Worm (Caenorhabditis elegans) whole organism, late embryonic: ENCODE data around the gene C02H6.1.

Source experiments
- elt-2 ChIP-seq: sonication (generic microtip); optimal IDR thresholded peaks from 2 replicates; lab custom pipeline; 2016; ENCODE audit warnings: missing genetic modification reagents, missing genetic modification characterization, missing compliant biosample characterization
- elt-4 ChIP-seq: sonication (generic microtip); optimal IDR thresholded peaks from 2 replicates; lab custom pipeline; 2016; ENCODE audit warnings: missing genetic modification characterization, missing compliant biosample characterization
- gmeb-2 ChIP-seq: sonication (generic microtip); optimal IDR thresholded peaks from 2 replicates; lab custom pipeline; 2016; ENCODE audit warnings: missing genetic modification characterization, inconsistent platforms, missing compliant biosample characterization
- hlh-13 ChIP-seq: fragments of 200-800 bp; sonication (Bioruptor generic); optimal IDR thresholded peaks from 2 replicates; lab custom pipeline; 2018; ENCODE audit warnings: mild to moderate bottlenecking, missing genetic modification characterization, missing compliant biosample characterization
- hlh-8 ChIP-seq: sonication (generic microtip); optimal IDR thresholded peaks from 2 replicates; lab custom pipeline; 2016; ENCODE audit warnings: missing genotype, missing genetic modification characterization, missing compliant biosample characterization
- pax-1 ChIP-seq: fragments of 150-350 bp; optimal IDR thresholded peaks from 2 replicates; lab custom pipeline; 2014; ENCODE audit warnings: missing biosample characterization, missing genetic modification characterization
- unc-55 ChIP-seq: sonication (generic microtip); optimal IDR thresholded peaks from 2 replicates; lab custom pipeline; 2017; ENCODE audit warnings: missing biosample characterization, missing genetic modification reagents, missing genetic modification characterization

ce11 chrV:7437538-7437937 lies 47.9 kb upstream of the C02H6.1 start, which contains the start of gene F25E5.9:
- TF ChIP-seq elt-4 (tag; lab: Kevin White, UChicago) (no peak), unc-55 (no peak), hlh-13 (GFP tag; lab: Kevin White, UChicago) (no peak), pax-1 (tag; lab: Kevin White, UChicago) (no peak), hlh-8 (tag; lab: Kevin White, UChicago) (no peak), gmeb-2 (tag; lab: Kevin White, UChicago) (no peak), elt-2 (tag; lab: Kevin White, UChicago) (no peak)
